Worm (Caenorhabditis elegans) whole organism, midembryonic: Measurements from ENCODE around the gene F11E6.11.

Experiments used
- cog-1 ChIP-seq: sonication (generic microtip); optimal IDR thresholded peaks from 2 replicates; lab custom pipeline; 2016; ENCODE audit warnings: missing genetic modification characterization, missing compliant biosample characterization
- ztf-23 ChIP-seq: fragments of 200-800 bp; sonication (Bioruptor generic); IDR thresholded peaks from 2 replicates; pipeline ENCODE4 v1.3.6; 2022; ENCODE audit warnings: missing genetic modification reagents, missing genetic modification characterization, missing compliant biosample characterization

DNA sequence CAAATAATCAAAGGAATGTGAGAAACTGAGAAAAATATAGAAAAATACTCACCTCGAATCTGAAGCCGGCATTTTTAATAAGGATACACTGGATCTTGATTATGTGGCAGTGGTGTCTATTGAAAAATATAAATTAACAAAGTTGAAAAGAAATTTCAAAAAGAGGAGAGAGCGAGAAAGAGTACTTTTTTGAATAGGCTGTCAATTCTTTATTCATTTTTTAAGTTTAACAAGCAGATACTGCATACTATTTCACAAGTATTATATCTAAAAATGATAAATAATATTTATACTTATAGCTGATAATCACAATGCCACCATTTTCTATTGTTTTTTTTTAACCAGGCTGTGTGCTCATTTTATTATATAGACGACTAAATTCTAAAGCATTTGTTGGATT lies 24.9 kb upstream of the F11E6.11 start, which contains the start of gene npr-26:
- TF ChIP-seq cog-1 (tag; lab: Kevin White, UChicago) (no peak), ztf-23 (GFP tag; lab: Robert Waterston, UW) (no peak)
